Fruit fly (Drosophila melanogaster) Kc167 (cell line): ENCODE results near the gene Nagk.

Source experiments
- Sin3A ChIP-seq: fragments of >200 bp; optimal IDR thresholded peaks from 2 replicates; lab custom pipeline; 2018; ENCODE audit warnings: missing external identifiers
- psq ChIP-seq: fragments of >200 bp; optimal IDR thresholded peaks from 2 replicates; lab custom pipeline; 2017; ENCODE audit warnings: missing external identifiers
- ttk ChIP-seq: sonication (Bioruptor generic); optimal IDR thresholded peaks from 2 replicates; lab custom pipeline; 2017; ENCODE audit warnings: missing external identifiers

DNA sequence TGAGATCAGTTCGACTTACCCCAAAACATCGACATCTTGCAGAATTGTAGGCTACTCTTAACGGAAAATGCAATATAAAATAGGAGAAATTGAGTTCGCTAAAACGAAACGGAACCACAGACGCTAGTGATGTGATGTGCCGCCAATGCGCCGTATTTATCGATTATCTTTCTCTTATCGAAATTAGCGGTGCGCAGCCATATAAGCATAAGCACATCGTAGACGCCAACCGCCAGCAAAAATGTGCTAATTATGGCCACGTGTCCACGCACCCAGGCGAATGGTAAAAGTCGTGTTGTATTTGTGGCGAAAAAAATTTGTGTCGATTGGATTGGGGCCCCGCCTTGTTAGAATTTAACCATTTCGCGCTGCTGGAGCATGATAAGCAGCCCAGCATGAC, 10.1 kb downstream of the Nagk start, which contains the start of the genes Fkbp39 and Cyfip:
- TF ChIP-seq psq (lab: Kevin White, UChicago) (no peak), ttk (lab: Kevin White, UChicago) (no peak), Sin3A (lab: Kevin White, UChicago) (no peak)
